Worm (Caenorhabditis elegans) whole organism, L1 larva: ENCODE results near the gene Y37E11B.6.

Source experiments
- C16A3.4 ChIP-seq: fragments of 150-350 bp; optimal IDR thresholded peaks from 2 replicates; lab custom pipeline; 2014; ENCODE audit warnings: missing biosample characterization, missing genetic modification characterization
- aha-1 ChIP-seq: fragments of 150-350 bp; optimal IDR thresholded peaks from 2 replicates; lab custom pipeline; 2014; ENCODE audit warnings: missing biosample characterization, missing genetic modification characterization
- blmp-1 ChIP-seq: fragments of 150-350 bp; optimal IDR thresholded peaks from 2 replicates; lab custom pipeline; 2014; ENCODE audit warnings: missing biosample characterization, missing genetic modification characterization
- ceh-63 ChIP-seq: fragments of 200-800 bp; sonication (Bioruptor generic); optimal IDR thresholded peaks from 2 replicates; lab custom pipeline; 2018; ENCODE audit warnings: mild to moderate bottlenecking, missing genetic modification characterization, missing compliant biosample characterization
- ceh-8 ChIP-seq: fragments of 200-800 bp; sonication (Bioruptor generic); optimal IDR thresholded peaks from 2 replicates; lab custom pipeline; 2018; ENCODE audit warnings: mild to moderate bottlenecking, missing genetic modification characterization, moderate library complexity, missing compliant biosample characterization
- ceh-88 ChIP-seq: fragments of 200-800 bp; sonication (Bioruptor generic); IDR thresholded peaks from 2 replicates; pipeline ENCODE4 v1.3.6; 2022; ENCODE audit warnings: missing genetic modification characterization, missing compliant biosample characterization
- ces-1 ChIP-seq: fragments of 150-350 bp; optimal IDR thresholded peaks from 2 replicates; lab custom pipeline; 2014; ENCODE audit warnings: missing biosample characterization, missing genetic modification reagents, missing genetic modification characterization
- dpl-1 ChIP-seq, 3 experiments: fragments of 150-350 bp in 2 of 3; sonication (generic microtip) in 1 of 3; optimal IDR thresholded peaks; 2 replicates each; lab custom pipeline; 2014 to 2017; ENCODE audit warnings: missing biosample characterization in 3 of 3, missing genetic modification characterization in 3 of 3, missing genetic modification reagents in 3 of 3
- efl-1 ChIP-seq, 4 experiments: fragments of 150-350 bp; optimal IDR thresholded peaks in 3 of 4; peaks in 1 of 4; 1 replicate in 1 of 4; 2 replicates in 3 of 4; lab custom pipeline; 2014; ENCODE audit warnings: missing biosample characterization in 2 of 4, missing genetic modification characterization in 2 of 4, missing genetic modification reagents in 2 of 4
- elt-3 ChIP-seq, 6 experiments: fragments of 150-350 bp in 1 of 6; sonication (generic microtip); optimal IDR thresholded peaks; 2 replicates each; lab custom pipeline; 2017 to 2018; ENCODE audit warnings: missing biosample characterization in 6 of 6, missing genetic modification characterization in 6 of 6, inconsistent platforms in 1 of 6
- fkh-4 ChIP-seq: sonication (generic microtip); optimal IDR thresholded peaks from 2 replicates; lab custom pipeline; 2016; ENCODE audit warnings: missing compliant biosample characterization, missing genetic modification characterization, borderline replicate concordance
- grh-1 ChIP-seq: fragments of 200-800 bp; sonication (Bioruptor generic); IDR thresholded peaks from 2 replicates; pipeline ENCODE4 v1.3.6; 2022; ENCODE audit warnings: missing genetic modification reagents, missing genetic modification characterization, missing compliant biosample characterization
- hlh-4 ChIP-seq: sonication (generic microtip); optimal IDR thresholded peaks from 2 replicates; lab custom pipeline; 2016; ENCODE audit warnings: mild to moderate bottlenecking, missing genetic modification characterization, missing compliant biosample characterization
- hpl-2 ChIP-seq: fragments of 150-350 bp; optimal IDR thresholded peaks from 2 replicates; lab custom pipeline; 2014; ENCODE audit warnings: missing biosample characterization, missing genetic modification reagents, missing genetic modification characterization
- isw-1 ChIP-seq: fragments of 200-800 bp; sonication (Bioruptor generic); IDR thresholded peaks from 2 replicates; pipeline ENCODE4 v1.3.6; 2022; ENCODE audit warnings: missing genetic modification characterization, missing compliant biosample characterization
- lin-13 ChIP-seq: fragments of 150-350 bp; optimal IDR thresholded peaks from 2 replicates; lab custom pipeline; 2014; ENCODE audit warnings: missing biosample characterization, missing genetic modification reagents, missing genetic modification characterization
- lin-14 ChIP-seq: fragments of 200-800 bp; sonication (Bioruptor generic); optimal IDR thresholded peaks from 2 replicates; lab custom pipeline; 2018; ENCODE audit warnings: mild to moderate bottlenecking, missing genetic modification characterization, moderate library complexity, missing compliant biosample characterization
- lin-35 ChIP-seq, 2 experiments: fragments of 150-350 bp; optimal IDR thresholded peaks; 2 replicates each; lab custom pipeline; 2014; ENCODE audit warnings: missing biosample characterization in 2 of 2, missing genetic modification characterization in 2 of 2, missing genetic modification reagents in 2 of 2
- lir-3 ChIP-seq: sonication (generic microtip); optimal IDR thresholded peaks from 2 replicates; lab custom pipeline; 2016; ENCODE audit warnings: mild to moderate bottlenecking, missing genetic modification characterization, moderate library complexity, missing compliant biosample characterization; ENCODE audit not compliant: poor library complexity
- lsy-2 ChIP-seq, 2 experiments: fragments of 150-350 bp; optimal IDR thresholded peaks; 2 replicates each; lab custom pipeline; 2014; ENCODE audit warnings: missing biosample characterization in 2 of 2, missing genetic modification characterization in 2 of 2
- mdl-1 ChIP-seq, 2 experiments: fragments of 150-350 bp; optimal IDR thresholded peaks; 2 replicates each; lab custom pipeline; 2014 to 2017; ENCODE audit warnings: missing biosample characterization in 2 of 2, missing genetic modification characterization in 2 of 2, inconsistent platforms in 1 of 2
- mep-1 ChIP-seq: fragments of 150-350 bp; optimal IDR thresholded peaks from 2 replicates; lab custom pipeline; 2014; ENCODE audit warnings: missing biosample characterization, missing genetic modification characterization
- nhr-12 ChIP-seq: sonication (generic microtip); optimal IDR thresholded peaks from 2 replicates; lab custom pipeline; 2017; ENCODE audit warnings: missing biosample characterization, missing genetic modification characterization
- nhr-19 ChIP-seq: fragments of 200-800 bp; sonication (Bioruptor generic); conservative IDR thresholded peaks from 2 replicates; pipeline ENCODE4 v1.3.6; 2022; ENCODE audit warnings: missing genetic modification characterization, missing compliant biosample characterization
- nhr-20 ChIP-seq: sonication (generic microtip); optimal IDR thresholded peaks from 2 replicates; lab custom pipeline; 2016; ENCODE audit warnings: mild to moderate bottlenecking, missing genetic modification characterization, missing compliant biosample characterization
- nhr-237 ChIP-seq: fragments of 150-350 bp; optimal IDR thresholded peaks from 2 replicates; lab custom pipeline; 2014; ENCODE audit warnings: missing biosample characterization, missing genetic modification characterization
- nhr-47 ChIP-seq: sonication (generic microtip); optimal IDR thresholded peaks from 2 replicates; lab custom pipeline; 2016; ENCODE audit warnings: mild to moderate bottlenecking, missing genetic modification characterization, moderate library complexity, missing compliant biosample characterization
- nhr-71 ChIP-seq: sonication (generic microtip); optimal IDR thresholded peaks from 2 replicates; lab custom pipeline; 2016; ENCODE audit warnings: mild to moderate bottlenecking, missing genetic modification characterization, moderate library complexity, missing compliant biosample characterization
- nhr-77 ChIP-seq: fragments of 150-350 bp; optimal IDR thresholded peaks from 2 replicates; lab custom pipeline; 2014; ENCODE audit warnings: missing biosample characterization, missing genetic modification characterization
- nhr-84 ChIP-seq: sonication (generic microtip); optimal IDR thresholded peaks from 2 replicates; lab custom pipeline; 2017; ENCODE audit warnings: missing biosample characterization, missing genetic modification characterization
- nhr-85 ChIP-seq: sonication (generic microtip); peaks from one replicate; lab custom pipeline; 2016; ENCODE audit warnings: missing genetic modification characterization, inconsistent platforms, missing compliant biosample characterization
- nhr-90 ChIP-seq: sonication (generic microtip); optimal IDR thresholded peaks from 2 replicates; lab custom pipeline; 2016; ENCODE audit warnings: mild to moderate bottlenecking, missing genetic modification characterization, missing compliant biosample characterization; ENCODE audit not compliant: poor library complexity
- pqm-1 ChIP-seq: sonication (generic microtip); optimal IDR thresholded peaks from 3 replicates; lab custom pipeline; 2017; ENCODE audit warnings: missing biosample characterization, missing genetic modification characterization
- rnt-1 ChIP-seq: sonication (generic microtip); optimal IDR thresholded peaks from 2 replicates; lab custom pipeline; 2016; ENCODE audit warnings: mild to moderate bottlenecking, missing genetic modification characterization, moderate library complexity, missing compliant biosample characterization
- skn-1 ChIP-seq: fragments of 150-350 bp; optimal IDR thresholded peaks from 2 replicates; lab custom pipeline; 2014; ENCODE audit warnings: missing biosample characterization, missing genetic modification characterization
- snu-23 ChIP-seq: sonication (generic microtip); optimal IDR thresholded peaks from 2 replicates; lab custom pipeline; 2016; ENCODE audit warnings: missing genetic modification characterization, missing compliant biosample characterization
- sup-37 ChIP-seq: fragments of 200-800 bp; sonication (Bioruptor generic); optimal IDR thresholded peaks from 2 replicates; lab custom pipeline; 2018; ENCODE audit warnings: mild to moderate bottlenecking, missing genetic modification characterization, missing compliant biosample characterization
- swsn-7 ChIP-seq: sonication (generic microtip); optimal IDR thresholded peaks from 2 replicates; lab custom pipeline; 2016; ENCODE audit warnings: missing genetic modification characterization, missing compliant biosample characterization
- tbx-2 ChIP-seq: sonication (generic microtip); optimal IDR thresholded peaks from 2 replicates; lab custom pipeline; 2016; ENCODE audit warnings: missing genetic modification characterization, missing compliant biosample characterization
- tlp-1 ChIP-seq: fragments of 150-350 bp; optimal IDR thresholded peaks from 2 replicates; lab custom pipeline; 2014; ENCODE audit warnings: missing biosample characterization, missing genetic modification characterization
- unc-130 ChIP-seq: fragments of 150-350 bp; optimal IDR thresholded peaks from 2 replicates; lab custom pipeline; 2017; ENCODE audit warnings: missing biosample characterization, missing genetic modification characterization, inconsistent platforms
- unc-98 ChIP-seq: fragments of 200-800 bp; sonication (Bioruptor generic); IDR thresholded peaks from 2 replicates; pipeline ENCODE4 v1.3.6; 2022; ENCODE audit warnings: missing genetic modification characterization, missing compliant biosample characterization
- vab-15 ChIP-seq: sonication (generic microtip); optimal IDR thresholded peaks from 2 replicates; lab custom pipeline; 2017; ENCODE audit warnings: missing genotype, mild to moderate bottlenecking, missing genetic modification characterization, missing compliant biosample characterization
- xbp-1 ChIP-seq: sonication (generic microtip); optimal IDR thresholded peaks from 2 replicates; lab custom pipeline; 2016; ENCODE audit warnings: missing genetic modification characterization, missing compliant biosample characterization
- zag-1 ChIP-seq: fragments of 150-350 bp; optimal IDR thresholded peaks from 2 replicates; lab custom pipeline; 2014; ENCODE audit warnings: missing biosample characterization, missing genetic modification characterization

The Y37E11B.6 gene

ce11 chrIV:3599126-3599525, at the start of gene Y37E11B.6:
Gene Y37E11B.6 (minus strand): TSS chrIV:3599306.
- peak in 1 of 2 experiments; percentile 17 for TF ChIP-seq lsy-2 (tag; optimal IDR thresholded peaks at IDR 0.05; lab: Kevin White, UChicago)
- TF ChIP-seq efl-1 (optimal IDR thresholded peaks at IDR 0.05; lab: Kevin White, UChicago) = peak; percentile 24 to 50
- peak; percentile 51 to 82 for TF ChIP-seq efl-1 (GFP tag; optimal IDR thresholded peaks at IDR 0.05 in 1 of 2; lab: Kevin White, UChicago)
- peak; percentile 18 for TF ChIP-seq blmp-1 (tag; lab: Kevin White, UChicago)
- peak; percentile 4 to 13 for TF ChIP-seq lin-35 (GFP tag; optimal IDR thresholded peaks at IDR 0.05; lab: Kevin White, UChicago)
- peak; percentile 40 for TF ChIP-seq nhr-85
- no peak for TF ChIP-seq nhr-12 (tag; lab: Kevin White, UChicago)
- no peak for TF ChIP-seq tlp-1 (tag; lab: Kevin White, UChicago)
- TF ChIP-seq dpl-1 (GFP tag; optimal IDR thresholded peaks at IDR 0.05; lab: Kevin White, UChicago) = peak in 1 of 3 experiments; percentile 44
- TF ChIP-seq ces-1 = no peak
- TF ChIP-seq, all 84 proteins: peak for 6

ce11 chrIV:3648634-3649240, 49.6 kb upstream of the Y37E11B.6 start, which contains the start of gene CC8.2:
Gene CC8.2 (minus strand): TSS chrIV:3648684.
- TF ChIP-seq nhr-19 (GFP tag; lab: Robert Waterston, UW) = peak; percentile 45
- TF ChIP-seq grh-1 = 0 out of 2 replicates have a peak, but pooled peaks have one; percentile 40
- peak; percentile 58 for TF ChIP-seq nhr-47
- no peak for TF ChIP-seq fkh-4 (tag; lab: Kevin White, UChicago)
- TF ChIP-seq mdl-1 (tag; optimal IDR thresholded peaks at IDR 0.05; lab: Kevin White, UChicago) = peak in 1 of 2 experiments; percentile 70
- TF ChIP-seq nhr-77 = no peak
- TF ChIP-seq sup-37 (GFP tag; lab: Kevin White, UChicago) = peak; percentile 6
- peak; percentile 17 for TF ChIP-seq C16A3.4 (tag; lab: Kevin White, UChicago)
- TF ChIP-seq unc-98 (GFP tag; lab: Robert Waterston, UW) = no peak
- peak; percentile 73 for TF ChIP-seq nhr-71 (tag; lab: Kevin White, UChicago)
- peak; percentile 55 for TF ChIP-seq blmp-1 (tag; lab: Kevin White, UChicago)
- TF ChIP-seq snu-23 (GFP tag; lab: Kevin White, UChicago) = peak; percentile 63
- TF ChIP-seq lsy-2 (tag; optimal IDR thresholded peaks at IDR 0.05; lab: Kevin White, UChicago) = peak; percentile 17 to 50
- no peak for TF ChIP-seq lir-3
- TF ChIP-seq pqm-1 (tag; lab: Kevin White, UChicago) = no peak
- no peak for TF ChIP-seq lin-13 (GFP tag; lab: Kevin White, UChicago)
- TF ChIP-seq elt-3 (tag; optimal IDR thresholded peaks at IDR 0.05; lab: Kevin White, UChicago) = peak in 4 of 6 experiments; percentile 5 to 84 (median 61)
- TF ChIP-seq lin-35 (GFP tag; optimal IDR thresholded peaks at IDR 0.05; lab: Kevin White, UChicago) = peak; percentile 16 to 66
- peak in 1 of 2 experiments; percentile 0 for TF ChIP-seq efl-1 (optimal IDR thresholded peaks at IDR 0.05; lab: Kevin White, UChicago)
- no peak for TF ChIP-seq efl-1 (GFP tag; optimal IDR thresholded peaks at IDR 0.05 in 1 of 2; lab: Kevin White, UChicago)
- TF ChIP-seq nhr-90 = peak; percentile 74
- TF ChIP-seq vab-15 (tag; lab: Kevin White, UChicago) = no peak
- peak; percentile 22 for TF ChIP-seq ceh-8 (GFP tag; lab: Kevin White, UChicago)
- no peak for TF ChIP-seq xbp-1
- peak; percentile 45 for TF ChIP-seq unc-130 (tag; lab: Kevin White, UChicago)
- TF ChIP-seq nhr-20 (tag; lab: Kevin White, UChicago) = peak; percentile 59
- TF ChIP-seq tbx-2 = peak; percentile 63
- peak; percentile 9 to 50 (median 27) for TF ChIP-seq dpl-1 (GFP tag; optimal IDR thresholded peaks at IDR 0.05; lab: Kevin White, UChicago)
- TF ChIP-seq lin-14 (GFP tag; lab: Kevin White, UChicago) = peak; percentile 82
- TF ChIP-seq nhr-85 = peak; percentile 90

ce11 chrIV:3647551-3647950, 48.4 kb upstream of the Y37E11B.6 start:
- TF ChIP-seq hpl-2 (GFP tag; lab: Kevin White, UChicago) (no peak), zag-1 (tag; lab: Kevin White, UChicago) (no peak), sup-37 (GFP tag; lab: Kevin White, UChicago) (no peak), mep-1 (tag; lab: Kevin White, UChicago) (peak; percentile 12), nhr-237 (tag; lab: Kevin White, UChicago) (no peak), dpl-1 (GFP tag; optimal IDR thresholded peaks at IDR 0.05; lab: Kevin White, UChicago) (no peak), ceh-63 (GFP tag; lab: Kevin White, UChicago) (no peak), fkh-4 (tag; lab: Kevin White, UChicago) (no peak), vab-15 (tag; lab: Kevin White, UChicago) (no peak), ceh-88 (GFP tag; lab: Robert Waterston, UW) (no peak), nhr-84 (no peak), swsn-7 (tag; lab: Kevin White, UChicago) (peak; percentile 22), lin-35 (GFP tag; optimal IDR thresholded peaks at IDR 0.05; lab: Kevin White, UChicago) (no peak), skn-1 (tag; lab: Kevin White, UChicago) (no peak), hlh-4 (tag; lab: Kevin White, UChicago) (no peak), isw-1 (GFP tag; lab: Robert Waterston, UW) (no peak), C16A3.4 (tag; lab: Kevin White, UChicago) (peak; percentile 13), rnt-1 (tag; lab: Kevin White, UChicago) (peak; percentile 26), aha-1 (no peak), elt-3 (tag; optimal IDR thresholded peaks at IDR 0.05; lab: Kevin White, UChicago) (no peak), lin-14 (GFP tag; lab: Kevin White, UChicago) (peak; percentile 75), ceh-8 (GFP tag; lab: Kevin White, UChicago) (no peak), snu-23 (GFP tag; lab: Kevin White, UChicago) (peak; percentile 61), grh-1 (no peak), nhr-12 (tag; lab: Kevin White, UChicago) (no peak)
